Fruit fly (Drosophila melanogaster): Measurements from ENCODE around the gene lobo.

Gene lobo

dm6 chr3R:25208767-25209075 is 15.1 kb upstream of the lobo start:
- TF ChIP-seq CG34367 (tag; optimal IDR thresholded peaks at IDR 0.05) = no peak
- no peak for TF ChIP-seq CG8159 (tag; optimal IDR thresholded peaks at IDR 0.05)
- no peak for TF ChIP-seq CG4496 (GFP tag; IDR thresholded peaks at IDR 0.05)
- TF ChIP-seq rn (GFP tag; IDR thresholded peaks at IDR 0.05) = no peak
- no peak for TF ChIP-seq CG15710 (tag; optimal IDR thresholded peaks at IDR 0.05)
- no peak for TF ChIP-seq EcR (GFP tag; optimal IDR thresholded peaks at IDR 0.05)
- no peak for TF ChIP-seq CG8301 (tag; optimal IDR thresholded peaks at IDR 0.05)
- no peak for TF ChIP-seq gl (tag; optimal IDR thresholded peaks at IDR 0.05)
- TF ChIP-seq CG32121 (GFP tag; IDR thresholded peaks at IDR 0.05) = no peak
- TF ChIP-seq Snoo (tag; optimal IDR thresholded peaks at IDR 0.05) = no peak
- no peak for TF ChIP-seq Ets98B (GFP tag; IDR thresholded peaks at IDR 0.05)
- no peak for TF ChIP-seq D1 (tag; optimal IDR thresholded peaks at IDR 0.05)
- no peak for TF ChIP-seq CG9948 (tag; optimal IDR thresholded peaks at IDR 0.05)
- TF ChIP-seq CG10348 (GFP tag; IDR thresholded peaks at IDR 0.05) = no peak
- no peak for TF ChIP-seq Pif1B (GFP tag; optimal IDR thresholded peaks at IDR 0.05)
- no peak for TF ChIP-seq fd96Ca (GFP tag; IDR thresholded peaks at IDR 0.05)
- TF ChIP-seq CG14655 (GFP tag; optimal IDR thresholded peaks at IDR 0.05) = no peak
- TF ChIP-seq Pif1A (GFP tag; optimal IDR thresholded peaks at IDR 0.05) = no peak

dm6 chr3R:25208042-25208766 is 14.6 kb upstream of the lobo start, which contains the start of gene Cad96Ca:
Gene Cad96Ca (minus strand): TSS chr3R:25208283.
- TF ChIP-seq Ets98B (GFP tag; IDR thresholded peaks at IDR 0.05) = peak; percentile 24; the same call in 1 of the 2 replicates
- TF ChIP-seq Pif1A (GFP tag; optimal IDR thresholded peaks at IDR 0.05) = peak; percentile 23
- TF ChIP-seq EcR (GFP tag; optimal IDR thresholded peaks at IDR 0.05) = peak; percentile 48
- TF ChIP-seq D1 (tag; optimal IDR thresholded peaks at IDR 0.05) = no peak
- peak; percentile 21; the same call in 1 of the 2 replicates for TF ChIP-seq CG12605 (GFP tag; IDR thresholded peaks at IDR 0.05)
- no peak for TF ChIP-seq rn (GFP tag; IDR thresholded peaks at IDR 0.05)

dm6 chr3R:25207405-25208003 is 13.9 kb upstream of the lobo start:
- TF ChIP-seq CG4496 (GFP tag; IDR thresholded peaks at IDR 0.05) = peak; percentile 89
- TF ChIP-seq D1 (tag; optimal IDR thresholded peaks at IDR 0.05) = peak; percentile 4
- peak; percentile 86 for TF ChIP-seq CG9948 (tag; optimal IDR thresholded peaks at IDR 0.05)
- peak; percentile 77; the same call in 2 of the 3 replicates for TF ChIP-seq fd96Ca (GFP tag; IDR thresholded peaks at IDR 0.05)
- peak; percentile 90 for TF ChIP-seq CG14655 (GFP tag; optimal IDR thresholded peaks at IDR 0.05)
- peak; percentile 89 for TF ChIP-seq CG32121 (GFP tag; IDR thresholded peaks at IDR 0.05)
- peak; percentile 69 for TF ChIP-seq CG13204 (GFP tag; optimal IDR thresholded peaks at IDR 0.05)
- TF ChIP-seq CG8301 (tag; optimal IDR thresholded peaks at IDR 0.05) = peak; percentile 87
- peak; percentile 49 for TF ChIP-seq Snoo (tag; optimal IDR thresholded peaks at IDR 0.05)
- peak; percentile 80 for TF ChIP-seq Pif1B (GFP tag; optimal IDR thresholded peaks at IDR 0.05)
- TF ChIP-seq rn (GFP tag; IDR thresholded peaks at IDR 0.05) = peak; percentile 11; the same call in 1 of the 2 replicates
- TF ChIP-seq EcR (GFP tag; optimal IDR thresholded peaks at IDR 0.05) = no peak
- TF ChIP-seq Pif1A (GFP tag; optimal IDR thresholded peaks at IDR 0.05) = peak; percentile 82
- TF ChIP-seq CG17806 (tag; optimal IDR thresholded peaks at IDR 0.05) = peak; percentile 86
- TF ChIP-seq Ets98B (GFP tag; IDR thresholded peaks at IDR 0.05) = peak; percentile 86
- no peak; the same call in 1 of the 2 replicates for TF ChIP-seq CG12605 (GFP tag; IDR thresholded peaks at IDR 0.05)
- peak; percentile 70 for TF ChIP-seq gl (tag; optimal IDR thresholded peaks at IDR 0.05)
- peak; percentile 85 for TF ChIP-seq CG34367 (tag; optimal IDR thresholded peaks at IDR 0.05)
- TF ChIP-seq CG8159 (tag; optimal IDR thresholded peaks at IDR 0.05) = peak; percentile 88
- TF ChIP-seq CG10348 (GFP tag; IDR thresholded peaks at IDR 0.05) = no peak
- peak; percentile 88 for TF ChIP-seq CG15710 (tag; optimal IDR thresholded peaks at IDR 0.05)

DNA sequence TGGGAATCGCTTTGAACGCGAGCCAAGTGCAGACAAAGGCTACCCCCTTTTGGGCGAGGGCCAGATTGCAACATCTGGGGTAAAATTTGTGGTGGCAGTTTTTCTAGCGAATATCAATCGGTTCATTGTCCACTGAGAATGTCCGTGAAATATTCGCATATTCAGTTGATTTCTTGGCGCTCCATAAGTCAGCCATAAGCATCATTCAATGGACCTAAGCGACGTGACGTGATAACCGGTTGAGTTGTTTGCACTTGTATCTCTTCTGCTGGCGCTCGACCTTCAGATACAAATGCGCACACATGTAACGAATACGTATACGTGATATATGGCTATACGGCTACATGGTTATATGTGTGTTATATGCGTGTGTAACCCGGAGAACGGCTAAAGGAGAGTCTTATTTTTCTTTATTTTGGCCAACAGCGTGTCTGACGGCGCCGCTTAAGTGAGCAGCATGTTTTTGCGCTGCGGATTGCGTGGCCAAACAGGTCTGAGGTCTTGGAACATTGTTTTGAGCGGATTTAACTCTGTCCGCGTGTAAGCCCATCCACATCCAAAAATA is 11.9 kb upstream of the lobo start:
- TF ChIP-seq CG13204 (GFP tag; optimal IDR thresholded peaks at IDR 0.05) (peak; percentile 68), gl (tag; optimal IDR thresholded peaks at IDR 0.05) (no peak), D1 (tag; optimal IDR thresholded peaks at IDR 0.05) (no peak), rn (GFP tag; IDR thresholded peaks at IDR 0.05) (no peak), fd96Ca (GFP tag; IDR thresholded peaks at IDR 0.05) (peak; percentile 21; the same call in 1 of the 3 replicates), Snoo (tag; optimal IDR thresholded peaks at IDR 0.05) (peak; percentile 1), EcR (GFP tag; optimal IDR thresholded peaks at IDR 0.05) (peak; percentile 95), CG14655 (GFP tag; optimal IDR thresholded peaks at IDR 0.05) (no peak), CG4496 (GFP tag; IDR thresholded peaks at IDR 0.05) (0 out of 3 replicates have a peak, but pooled peaks have one; percentile 15)

DNA sequence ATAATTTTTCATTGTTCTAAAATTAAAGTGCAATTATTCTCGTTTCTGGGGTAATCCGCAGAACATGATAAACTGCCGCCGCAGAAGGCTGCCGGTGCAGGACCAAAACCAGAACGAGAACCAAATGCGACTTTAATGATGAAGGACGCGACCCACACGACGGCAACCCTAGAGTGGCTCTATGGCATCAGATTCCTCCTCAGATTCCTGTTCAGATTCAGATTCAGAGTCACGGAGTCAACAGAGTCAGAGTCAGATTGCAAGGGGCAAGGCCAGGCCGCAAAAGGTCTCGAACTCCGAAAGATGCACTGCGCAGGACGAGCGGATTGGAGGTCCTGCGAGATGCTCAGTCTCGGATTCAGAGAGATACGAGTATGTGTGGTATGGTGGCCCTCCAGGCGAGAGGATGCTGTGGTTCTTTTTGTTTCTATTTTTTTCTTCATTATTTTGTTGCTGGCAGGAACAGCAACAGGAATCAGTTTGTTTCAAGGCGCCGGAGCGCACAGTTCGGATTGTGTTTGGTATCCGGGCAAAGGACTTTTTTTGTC is 5.8 kb upstream of the lobo start, which contains the start of gene CG13654:
Gene CG13654 (plus strand): TSS at position 498 of the 548 bp plus-strand sequence.
- TF ChIP-seq rn (GFP tag; IDR thresholded peaks at IDR 0.05) (no peak), D1 (tag; optimal IDR thresholded peaks at IDR 0.05) (no peak), CG8159 (tag; optimal IDR thresholded peaks at IDR 0.05) (peak; percentile 39), CG4496 (GFP tag; IDR thresholded peaks at IDR 0.05) (no peak), CG34367 (tag; optimal IDR thresholded peaks at IDR 0.05) (no peak), Snoo (tag; optimal IDR thresholded peaks at IDR 0.05) (no peak)
